Fruit fly (Drosophila melanogaster) ovary, adult (tissue): ENCODE results near the gene CG11755.

Experiments
- CG17801 ChIP-seq: fragments of 200-800 bp; optimal IDR thresholded peaks from 2 replicates; lab custom pipeline; 2019; ENCODE audit warnings: missing biosample characterization, mild to moderate bottlenecking, missing genetic modification characterization, moderate library complexity; ENCODE audit not compliant: partially characterized antibody

Gene CG11755

dm6 chr3R:8694110-8694826 is 17.6 kb downstream of the CG11755 start:
- no peak for TF ChIP-seq CG17801 (GFP tag; lab: Kevin White, UChicago)

DNA sequence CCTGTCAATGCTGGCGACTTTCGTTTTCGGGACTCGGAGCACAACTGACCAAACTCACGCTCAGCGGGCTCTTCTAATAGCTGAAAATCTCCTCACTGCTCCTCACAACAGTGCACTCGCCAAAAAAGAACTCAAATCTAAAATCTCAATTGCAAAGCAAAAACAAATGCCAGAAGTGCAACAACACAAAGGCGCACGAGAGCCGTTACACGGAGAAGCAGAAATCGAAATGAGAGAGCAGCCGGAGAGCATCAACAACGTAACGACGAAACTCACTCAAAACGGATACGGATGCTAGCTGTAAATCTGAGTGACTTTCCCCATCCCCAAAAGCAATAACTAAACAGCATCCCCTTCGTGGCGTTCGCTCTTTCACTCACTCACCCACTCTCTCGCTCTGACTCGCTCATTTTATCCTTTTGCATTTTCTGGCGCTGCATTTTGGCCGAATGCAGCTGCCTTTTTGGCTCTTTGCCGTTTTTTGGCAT is 21.1 kb downstream of the CG11755 start, which contains the start of gene hb:
hb (minus strand) TSS at position 51 of the 488 bp plus-strand sequence.
- no peak for TF ChIP-seq CG17801 (GFP tag; lab: Kevin White, UChicago)

- no peak for TF ChIP-seq CG17801 (GFP tag; lab: Kevin White, UChicago)
Measured at dm6 chr3R:8699230-8699629, 22.5 kb downstream of the CG11755 start.

DNA sequence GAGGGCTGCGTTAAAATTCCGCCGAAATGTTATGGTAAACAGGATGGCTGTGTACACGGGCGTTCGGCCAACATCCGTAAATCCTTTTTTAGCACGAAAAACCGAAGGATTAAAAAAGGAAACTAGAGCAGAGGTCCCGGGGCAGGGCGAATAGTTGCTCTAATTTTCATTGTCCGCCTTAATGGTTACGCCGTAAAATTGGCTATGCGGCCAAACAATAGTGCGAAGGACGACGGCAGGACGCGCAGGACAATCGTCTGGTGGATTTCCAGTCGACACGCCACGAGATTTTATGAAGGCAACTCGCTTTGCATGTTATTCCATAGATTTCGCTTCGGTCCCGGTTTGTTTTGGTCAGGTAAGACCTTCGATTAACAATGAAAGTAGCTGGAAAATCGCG is 23.9 kb downstream of the CG11755 start:
- no peak for TF ChIP-seq CG17801 (GFP tag; lab: Kevin White, UChicago)

DNA sequence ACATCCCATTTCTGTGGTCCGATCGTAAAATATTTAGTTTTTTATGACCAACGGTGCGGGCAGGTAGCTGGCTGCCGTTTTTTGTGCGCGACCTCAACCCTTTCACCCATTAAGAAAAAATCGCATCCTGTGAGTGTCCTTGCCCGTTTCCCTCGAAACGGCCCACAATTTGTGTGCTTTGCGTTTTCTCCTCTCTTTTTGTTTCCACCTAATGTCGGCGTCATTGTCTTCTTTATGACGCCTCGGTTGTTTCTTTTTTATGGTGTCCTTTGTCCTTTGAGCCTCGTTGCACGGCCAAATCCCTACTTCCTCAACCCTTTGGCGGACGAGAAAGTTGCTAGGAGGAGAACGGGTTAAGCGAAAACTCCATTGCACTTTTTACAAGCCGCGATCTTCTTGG is 24.5 kb downstream of the CG11755 start:
- TF ChIP-seq CG17801 (GFP tag; lab: Kevin White, UChicago): no peak

DNA sequence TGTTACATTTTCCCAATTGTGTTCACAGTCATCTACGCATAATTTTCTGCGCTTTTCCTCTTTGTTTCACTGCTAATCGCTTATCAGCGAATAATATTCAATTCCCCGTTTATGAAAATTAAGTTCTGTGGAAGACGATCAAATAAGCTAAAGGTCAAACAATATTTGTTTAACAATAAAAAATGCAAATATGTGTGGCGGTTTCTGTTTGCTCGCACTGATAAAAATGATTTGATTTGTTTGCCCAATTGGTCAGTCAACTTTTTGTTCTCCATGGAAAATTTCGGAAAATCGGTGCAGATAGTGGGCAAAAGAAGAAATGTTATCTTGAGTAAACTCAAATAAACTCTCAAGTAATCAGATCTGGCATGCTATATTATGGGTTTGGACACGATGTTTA is 28.0 kb downstream of the CG11755 start:
- no peak for TF ChIP-seq CG17801 (GFP tag; lab: Kevin White, UChicago)

- no peak for TF ChIP-seq CG17801 (GFP tag; lab: Kevin White, UChicago)
Measured at dm6 chr3R:8705323-8706097, 28.8 kb downstream of the CG11755 start.

dm6 chr3R:8707166-8707565 is 30.5 kb downstream of the CG11755 start:
- no peak for TF ChIP-seq CG17801 (GFP tag; lab: Kevin White, UChicago)

- TF ChIP-seq CG17801 (GFP tag; lab: Kevin White, UChicago): no peak
Measured at dm6 chr3R:8711890-8712449, 35.3 kb downstream of the CG11755 start.

DNA sequence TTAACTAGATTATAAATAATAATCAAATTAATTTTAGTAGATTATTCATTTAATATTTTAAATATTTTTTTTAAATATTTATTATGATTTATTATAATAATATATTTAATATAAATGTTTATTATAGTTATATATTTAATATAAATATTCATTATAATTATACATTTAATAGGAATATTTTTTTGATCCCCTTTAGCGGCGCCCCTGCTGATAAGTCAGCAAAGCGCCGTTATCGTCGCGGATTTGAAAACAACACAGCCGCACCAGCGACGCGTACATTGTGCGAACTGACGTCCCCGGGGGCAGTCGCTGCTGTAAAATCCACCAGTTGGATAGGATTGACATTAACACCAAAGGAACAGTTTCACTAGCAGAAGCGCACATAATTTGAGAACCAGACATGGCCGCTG is 36.0 kb downstream of the CG11755 start, which contains the start of gene CG8112:
CG8112 (plus strand) TSS at position 212 of the 410 bp plus-strand sequence.
- peak; percentile 76 for TF ChIP-seq CG17801 (GFP tag; lab: Kevin White, UChicago)

DNA sequence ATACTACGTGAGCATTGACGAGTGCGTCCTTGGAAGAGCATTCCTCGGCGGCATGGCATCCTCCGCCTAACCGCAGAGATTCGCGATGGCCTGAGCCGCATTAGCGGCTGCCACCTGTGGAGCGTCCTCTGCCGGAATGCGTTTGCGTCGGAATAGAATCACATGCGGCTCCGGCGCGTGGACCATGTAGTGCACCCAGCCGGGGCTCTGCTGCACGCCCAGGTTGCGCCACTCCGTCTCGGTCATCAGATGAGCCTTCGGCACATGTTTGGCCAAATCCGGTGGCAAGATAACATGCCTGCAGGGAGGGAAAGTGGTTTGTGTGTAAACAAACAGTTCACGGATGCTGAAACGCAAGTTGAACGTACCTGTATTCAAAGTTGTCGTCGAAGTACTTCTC is 38.7 kb downstream of the CG11755 start:
- TF ChIP-seq CG17801 (GFP tag; lab: Kevin White, UChicago): no peak

- peak; percentile 2 for TF ChIP-seq CG17801 (GFP tag; lab: Kevin White, UChicago)
Measured at dm6 chr3R:8715851-8716550, 39.3 kb downstream of the CG11755 start, which contains the start of gene TMEM216. Gene TMEM216 (plus strand): TSS chr3R:8716243.

DNA sequence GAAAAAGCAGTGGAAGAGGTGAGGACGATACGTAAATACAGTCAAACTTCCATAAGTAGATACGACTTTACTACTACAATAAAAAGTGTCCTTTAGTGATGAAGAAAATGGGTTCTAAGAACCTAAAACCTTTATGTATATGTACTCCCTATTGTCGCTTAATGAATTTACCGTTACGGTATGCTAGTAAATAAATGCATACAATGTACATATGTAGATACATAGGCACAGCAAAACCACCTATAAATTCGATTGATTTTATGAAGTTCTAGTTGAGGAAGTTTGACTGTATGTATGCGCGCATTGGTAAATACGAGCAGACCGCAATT is 39.8 kb downstream of the CG11755 start:
- TF ChIP-seq CG17801 (GFP tag; lab: Kevin White, UChicago): no peak

- no peak for TF ChIP-seq CG17801 (GFP tag; lab: Kevin White, UChicago)
Measured at dm6 chr3R:8718356-8718755, 41.6 kb downstream of the CG11755 start, which contains the start of gene Cks85A. Gene Cks85A (minus strand): TSS chr3R:8718456.

DNA sequence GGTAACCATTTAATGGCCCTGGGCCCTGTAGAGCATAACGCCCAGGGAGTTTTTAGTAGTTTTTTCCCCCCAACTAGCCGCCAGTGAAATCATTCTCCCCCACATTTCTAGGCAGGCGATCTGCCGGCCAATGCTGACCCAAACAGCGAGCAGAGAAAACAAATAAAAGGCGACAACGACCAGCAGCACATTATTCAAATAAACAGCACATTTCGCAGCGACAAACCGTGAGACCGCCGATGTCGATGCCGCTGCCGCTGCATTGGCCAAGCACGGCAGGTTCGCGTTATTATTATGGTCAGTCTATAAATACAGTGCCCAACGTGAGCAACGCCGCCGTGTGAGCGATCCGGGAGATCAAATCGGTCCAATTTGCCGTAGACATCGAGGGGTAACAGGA is 42.2 kb downstream of the CG11755 start, which contains the start of gene CG11760:
CG11760 (plus strand) TSS at position 301 of the 400 bp plus-strand sequence.
- no peak for TF ChIP-seq CG17801 (GFP tag; lab: Kevin White, UChicago)
